Fruit fly (Drosophila melanogaster): ENCODE results near the gene CG7691.

CG7691 gene

dm6 chr3R:18583881-18584545 lies 24.3 kb downstream of the CG7691 start (continued):
- TF ChIP-seq CG18011 (GFP tag; optimal IDR thresholded peaks at IDR 0.05) (peak; percentile 85), h (optimal IDR thresholded peaks at IDR 0.05) (no peak), usp (GFP tag; optimal IDR thresholded peaks at IDR 0.05) (no peak), CG14014 (GFP tag; IDR thresholded peaks at IDR 0.05) (peak; percentile 91), CG7357 (GFP tag; IDR thresholded peaks at IDR 0.05) (peak; percentile 90), CG9817 (tag; optimal IDR thresholded peaks at IDR 0.05) (peak; percentile 93), Hsf (GFP tag; optimal IDR thresholded peaks at IDR 0.05) (peak; percentile 96), CG31365 (tag; optimal IDR thresholded peaks at IDR 0.05) (peak; percentile 86), wor (GFP tag; IDR thresholded peaks at IDR 0.05) (peak; percentile 88), croc (GFP tag; conservative IDR thresholded peaks at IDR 0.05) (peak; percentile 95), mld (GFP tag; IDR thresholded peaks at IDR 0.05; ENCODE audit: partially characterized antibody) (no peak), sug (tag; optimal IDR thresholded peaks at IDR 0.05) (peak; percentile 96), CG7928 (GFP tag; optimal IDR thresholded peaks at IDR 0.05) (peak; percentile 76), run (tag; optimal IDR thresholded peaks at IDR 0.05) (peak; percentile 88), CG31388 (GFP tag; optimal IDR thresholded peaks at IDR 0.05) (peak; percentile 91), CG16813 (GFP tag; IDR thresholded peaks at IDR 0.05; ENCODE audit: partially characterized antibody) (no peak), dmrt11E (tag; optimal IDR thresholded peaks at IDR 0.05) (peak; percentile 95), CG3726 (GFP tag; IDR thresholded peaks at IDR 0.05) (peak; percentile 95), dm (GFP tag; optimal IDR thresholded peaks at IDR 0.05) (peak; percentile 88), CG17568 (GFP tag; optimal IDR thresholded peaks at IDR 0.05) (peak; percentile 95), CG16815 (GFP tag; optimal IDR thresholded peaks at IDR 0.05) (peak; percentile 93), Rfx (GFP tag; IDR thresholded peaks at IDR 0.05) (peak; percentile 97), tna (GFP tag; IDR thresholded peaks at IDR 0.05; ENCODE audit: partially characterized antibody) (no peak), ro (GFP tag; IDR thresholded peaks at IDR 0.05) (peak; percentile 88), Dip3 (GFP tag; optimal IDR thresholded peaks at IDR 0.05) (peak; percentile 94), CG6689 (GFP tag; IDR thresholded peaks at IDR 0.05) (peak; percentile 95), Oli (tag; optimal IDR thresholded peaks at IDR 0.05) (peak; percentile 98), bigmax (GFP tag; optimal IDR thresholded peaks at IDR 0.05) (peak; percentile 56), CG3407 (GFP tag; optimal IDR thresholded peaks at IDR 0.05) (peak; percentile 98), Fer1 (GFP tag; optimal IDR thresholded peaks at IDR 0.05) (peak; percentile 96), mam (GFP tag; optimal IDR thresholded peaks at IDR 0.05) (peak; percentile 96), Max (GFP tag; optimal IDR thresholded peaks at IDR 0.05) (peak; percentile 97), Doc3 (GFP tag; IDR thresholded peaks at IDR 0.05; ENCODE audit: partially characterized antibody) (no peak), bsh (GFP tag; optimal IDR thresholded peaks at IDR 0.05) (peak; percentile 89 to 98), ash1 (GFP tag; optimal IDR thresholded peaks at IDR 0.05) (peak; percentile 88), emc (GFP tag; optimal IDR thresholded peaks at IDR 0.05) (peak; percentile 93), grau (tag; optimal IDR thresholded peaks at IDR 0.05) (peak; percentile 96), cwo (GFP tag; optimal IDR thresholded peaks at IDR 0.05) (peak; percentile 92), disco-r (GFP tag; optimal IDR thresholded peaks at IDR 0.05) (peak; percentile 96), zen (tag; optimal IDR thresholded peaks at IDR 0.05) (peak; percentile 90), CG16779 (GFP tag; IDR thresholded peaks at IDR 0.05) (peak; percentile 80), CG2875 (GFP tag; optimal IDR thresholded peaks at IDR 0.05) (peak; percentile 98), E2f1 (GFP tag; IDR thresholded peaks at IDR 0.05) (peak; percentile 95), Hr3 (GFP tag; optimal IDR thresholded peaks at IDR 0.05) (peak; percentile 97), Abd-B (GFP tag; optimal IDR thresholded peaks at IDR 0.05) (peak; percentile 97), CG17328 (GFP tag; IDR thresholded peaks at IDR 0.05) (peak; percentile 93), Lpt (GFP tag; optimal IDR thresholded peaks at IDR 0.05) (no peak), CG10543 (GFP tag; optimal IDR thresholded peaks at IDR 0.05) (peak; percentile 99), Dll (GFP tag; IDR thresholded peaks at IDR 0.05; ENCODE audit: partially characterized antibody) (peak; percentile 9; the same call in 1 of the 4 replicates), CG7372 (GFP tag; IDR thresholded peaks at IDR 0.05) (peak; percentile 88)

All from whole organism, embryonic.